Worm (Caenorhabditis elegans): ENCODE results near the gene srx-104.

- no peak for TF ChIP-seq jun-1 (tag; optimal IDR thresholded peaks at IDR 0.05)
- no peak for TF ChIP-seq nhr-76 (tag; optimal IDR thresholded peaks at IDR 0.05)
- TF ChIP-seq tbx-2 (tag; optimal IDR thresholded peaks at IDR 0.05) = no peak
- no peak for TF ChIP-seq pag-3 (tag; optimal IDR thresholded peaks at IDR 0.05; ENCODE audit: borderline replicate concordance, insufficient read depth)
- no peak for TF ChIP-seq elt-3 (tag; optimal IDR thresholded peaks at IDR 0.05)
- TF ChIP-seq ceh-82 (tag; optimal IDR thresholded peaks at IDR 0.05) = no peak
- no peak for TF ChIP-seq aly-2 (tag; optimal IDR thresholded peaks at IDR 0.05)
- TF ChIP-seq nhr-11 (tag; optimal IDR thresholded peaks at IDR 0.05) = no peak
- TF ChIP-seq lin-35 (GFP tag; optimal IDR thresholded peaks at IDR 0.05) = no peak
- no peak for TF ChIP-seq mef-2 (tag; optimal IDR thresholded peaks at IDR 0.05)
- TF ChIP-seq xbp-1 (tag; optimal IDR thresholded peaks at IDR 0.05) = no peak
- no peak for TF ChIP-seq nhr-77 (tag; optimal IDR thresholded peaks at IDR 0.05)
- no peak for TF ChIP-seq unc-130 (tag; optimal IDR thresholded peaks at IDR 0.05)
- no peak for TF ChIP-seq dpl-1 (GFP tag; optimal IDR thresholded peaks at IDR 0.05)
Measured at ce11 chrII:3705320-3705719, 5.8 kb upstream of the srx-104 start, which contains the start of gene srx-108.
